Worm (Caenorhabditis elegans) whole organism, L4/young adult: ENCODE measurements around the gene rund-1.

Source experiments
- dao-5 ChIP-seq: sonication (generic microtip); optimal IDR thresholded peaks from 2 replicates; lab custom pipeline; 2016; ENCODE audit warnings: missing genotype, missing genetic modification characterization, moderate library complexity, missing compliant biosample characterization
- him-1 ChIP-seq: sonication (generic microtip); optimal IDR thresholded peaks from 2 replicates; lab custom pipeline; 2016; ENCODE audit warnings: missing genotype, missing genetic modification reagents, missing genetic modification characterization, missing compliant biosample characterization

DNA sequence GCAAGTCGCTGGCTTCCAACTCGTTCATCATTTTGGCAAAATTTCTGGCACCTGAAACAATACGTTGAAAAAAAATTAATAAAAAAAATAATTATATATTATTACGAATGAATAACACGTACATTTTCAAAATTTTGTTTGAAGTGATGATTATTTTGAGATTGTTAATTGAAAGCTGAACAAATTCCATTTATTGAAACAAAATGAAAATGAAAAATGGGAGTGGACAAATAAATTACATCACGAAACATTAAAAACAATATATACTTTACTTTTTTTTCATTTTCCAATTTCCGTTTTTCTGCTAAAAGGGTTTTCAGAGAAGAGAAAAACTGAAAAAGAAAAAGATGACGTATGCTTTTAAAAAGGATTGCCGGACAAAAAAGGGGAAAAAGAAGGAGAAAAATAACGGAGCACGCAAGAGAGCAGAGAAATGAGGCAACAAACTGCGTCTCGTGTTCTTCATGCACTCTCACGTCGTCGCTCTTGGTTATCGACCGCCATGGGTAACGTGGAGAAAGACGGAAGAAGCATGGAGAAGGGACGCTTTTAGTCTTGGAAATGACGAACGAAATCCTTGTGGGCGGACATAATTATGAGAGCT lies at the start of gene rund-1:
- TF ChIP-seq him-1 (tag; lab: Kevin White, UChicago) (peak; percentile 54), dao-5 (tag; lab: Kevin White, UChicago) (no peak)
